Worm (Caenorhabditis elegans): ENCODE data around the gene C35B1.2.

Gene C35B1.2

DNA sequence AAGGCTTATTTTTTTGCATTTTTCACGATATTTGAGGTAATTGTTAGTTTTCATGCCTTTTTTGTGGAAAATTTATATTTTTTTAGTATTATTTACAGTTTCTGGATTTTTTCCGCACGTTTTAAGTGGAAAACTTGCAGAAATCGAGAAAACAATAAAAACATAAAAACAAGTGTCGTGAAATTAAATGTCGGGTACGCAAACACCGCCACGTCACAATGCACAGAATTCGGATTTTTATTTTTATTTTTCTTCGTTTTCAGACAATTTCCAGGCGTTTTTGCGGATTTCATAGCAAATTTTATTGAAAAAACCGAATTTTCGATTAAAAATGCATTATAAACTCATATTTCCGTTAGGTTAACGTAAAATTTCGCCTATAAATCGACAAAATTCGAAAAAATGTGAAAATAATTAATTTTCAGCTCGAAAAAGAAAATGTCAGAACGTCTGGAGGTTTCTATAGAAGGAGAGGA, at the start of gene C35B1.2:
Gene C35B1.2 (plus strand): TSS at position 426 of the 476 bp plus-strand sequence.
- peak; percentile 2 for TF ChIP-seq lin-15B (tag; optimal IDR thresholded peaks at IDR 0.05)
- no peak for TF ChIP-seq zag-1 (tag; optimal IDR thresholded peaks at IDR 0.05)
- peak; percentile 4 for TF ChIP-seq hmg-11 (tag; optimal IDR thresholded peaks at IDR 0.05)
- peak; percentile 14 for TF ChIP-seq nfya-1 (tag; optimal IDR thresholded peaks at IDR 0.05; ENCODE audit: insufficient read depth)

DNA sequence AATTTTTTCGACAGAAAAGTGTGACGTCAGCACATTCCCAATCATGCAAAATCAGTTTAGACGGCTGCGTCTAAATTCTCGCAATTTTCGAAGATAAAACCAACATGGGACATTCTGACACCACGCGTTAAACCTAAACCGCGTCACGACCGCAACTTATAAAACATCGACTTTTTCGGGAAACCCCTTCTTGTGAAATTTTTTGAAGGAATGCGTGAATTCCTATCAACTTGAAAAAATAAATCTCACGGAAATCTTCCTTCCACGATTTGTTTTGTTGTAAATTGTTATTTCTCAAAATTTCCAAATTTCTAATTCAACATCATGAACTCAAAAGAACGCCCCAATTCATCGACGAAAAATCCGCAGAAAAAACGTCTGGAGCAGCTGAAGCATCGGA, 46.0 kb upstream of the C35B1.2 start, which contains the start of gene F35F11.2:
Gene F35F11.2 (plus strand): TSS at position 301 of the 400 bp plus-strand sequence.
- TF ChIP-seq ceh-9 (tag; optimal IDR thresholded peaks at IDR 0.05): no peak
- no peak for TF ChIP-seq hmg-11 (tag; optimal IDR thresholded peaks at IDR 0.05)
- no peak for TF ChIP-seq snpc-4 (tag; optimal IDR thresholded peaks at IDR 0.05)
- TF ChIP-seq mml-1 (tag; optimal IDR thresholded peaks at IDR 0.05): no peak
- TF ChIP-seq mdl-1 (tag; optimal IDR thresholded peaks at IDR 0.05): no peak
- TF ChIP-seq ceh-16 (tag; optimal IDR thresholded peaks at IDR 0.05): no peak
- no peak for TF ChIP-seq nhr-28 (tag; optimal IDR thresholded peaks at IDR 0.05)
- TF ChIP-seq pha-4 (tag; optimal IDR thresholded peaks at IDR 0.05): no peak
- TF ChIP-seq ama-1 (optimal IDR thresholded peaks at IDR 0.05): no peak
- TF ChIP-seq lsy-12 (tag; optimal IDR thresholded peaks at IDR 0.05): no peak
- no peak for TF ChIP-seq ceh-28 (tag; optimal IDR thresholded peaks at IDR 0.05)
- no peak for TF ChIP-seq sea-2 (GFP tag; optimal IDR thresholded peaks at IDR 0.05)
- no peak for TF ChIP-seq nhr-43 (tag; optimal IDR thresholded peaks at IDR 0.05; ENCODE audit: poor library complexity, severe bottlenecking)
- no peak for TF ChIP-seq fkh-2 (tag; optimal IDR thresholded peaks at IDR 0.05)
- no peak for TF ChIP-seq nhr-67 (tag; optimal IDR thresholded peaks at IDR 0.05)
- TF ChIP-seq lin-39 (tag; optimal IDR thresholded peaks at IDR 0.05): no peak
- TF ChIP-seq R02D3.7 (tag; optimal IDR thresholded peaks at IDR 0.05): no peak
- TF ChIP-seq pqm-1 (tag; optimal IDR thresholded peaks at IDR 0.05): no peak

DNA sequence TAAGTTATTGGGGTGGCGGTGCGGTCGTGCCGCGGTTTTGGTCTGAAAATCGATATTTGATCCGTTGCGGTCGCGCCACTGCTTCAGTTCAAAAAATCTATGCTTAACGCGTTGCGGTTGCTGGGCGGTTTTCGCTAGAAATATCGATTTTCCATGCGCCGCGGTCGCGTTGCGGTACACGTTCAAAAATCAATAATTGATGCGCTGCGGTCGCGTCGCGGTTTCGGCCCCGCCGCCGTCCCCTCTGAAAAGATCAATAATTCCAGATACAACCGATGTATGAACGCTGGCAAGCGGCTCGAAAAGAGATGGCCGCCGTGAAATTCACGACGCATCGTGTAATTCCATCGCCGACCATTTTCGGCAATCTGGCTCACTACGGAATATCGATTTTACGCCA, 45.0 kb upstream of the C35B1.2 start:
- TF ChIP-seq nhr-237 (tag; optimal IDR thresholded peaks at IDR 0.05) (no peak), ztf-11 (tag; optimal IDR thresholded peaks at IDR 0.05) (no peak), nhr-77 (tag; optimal IDR thresholded peaks at IDR 0.05) (no peak)

DNA sequence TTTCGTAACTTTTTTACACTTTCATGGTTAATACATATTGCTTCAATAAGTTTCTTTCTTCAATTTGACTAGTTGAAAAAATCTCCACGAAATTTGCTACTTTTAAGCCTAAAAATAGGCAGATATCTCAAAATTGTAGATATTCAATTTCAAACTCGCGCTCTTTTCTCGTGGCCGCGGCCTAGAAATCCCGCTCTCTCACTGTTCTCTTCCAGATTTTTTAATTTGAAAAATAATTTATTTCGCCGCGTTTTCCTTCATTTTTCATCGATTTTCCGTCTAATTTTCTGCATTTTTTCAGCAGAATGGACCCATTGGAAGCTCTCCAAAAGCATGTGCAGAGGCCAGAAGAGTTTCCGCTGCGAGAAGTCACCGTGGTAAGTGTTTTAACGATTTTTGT, 43.7 kb upstream of the C35B1.2 start, which contains the start of gene cdc-73:
Gene cdc-73 (plus strand): TSS at position 302 of the 400 bp plus-strand sequence.
- TF ChIP-seq nhr-23 (tag; optimal IDR thresholded peaks at IDR 0.05) (peak; percentile 10), lin-15B (tag; optimal IDR thresholded peaks at IDR 0.05) (peak; percentile 19), snpc-4 (tag; optimal IDR thresholded peaks at IDR 0.05) (peak; percentile 35), nfya-1 (tag; optimal IDR thresholded peaks at IDR 0.05; ENCODE audit: insufficient read depth) (peak; percentile 35), pha-4 (tag; optimal IDR thresholded peaks at IDR 0.05) (peak; percentile 39), fkh-10 (GFP tag; optimal IDR thresholded peaks at IDR 0.05) (no peak)

DNA sequence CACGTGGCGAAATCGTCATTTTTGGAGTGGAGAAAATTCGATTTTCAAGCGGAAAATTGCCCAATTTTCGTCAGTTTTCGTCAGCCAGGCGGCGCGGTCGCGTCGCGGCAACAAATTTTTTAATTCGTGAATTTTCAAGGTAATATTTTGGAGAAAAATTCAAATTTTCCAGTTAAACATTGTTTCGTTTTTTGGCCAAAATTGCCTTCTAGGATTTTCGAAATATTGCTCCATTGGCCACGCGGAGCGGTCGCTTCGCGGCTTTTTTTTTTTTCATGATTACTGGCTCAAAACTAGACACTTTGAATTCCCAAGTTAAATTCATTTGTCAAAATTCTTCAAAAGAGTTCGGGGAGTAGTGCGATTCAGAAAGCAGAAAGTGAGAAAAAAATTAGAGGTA, 38.4 kb upstream of the C35B1.2 start:
- TF ChIP-seq nhr-43 (tag; optimal IDR thresholded peaks at IDR 0.05; ENCODE audit: poor library complexity, severe bottlenecking) (no peak), pha-4 (tag; optimal IDR thresholded peaks at IDR 0.05) (no peak), egl-5 (tag; optimal IDR thresholded peaks at IDR 0.05) (no peak)

DNA sequence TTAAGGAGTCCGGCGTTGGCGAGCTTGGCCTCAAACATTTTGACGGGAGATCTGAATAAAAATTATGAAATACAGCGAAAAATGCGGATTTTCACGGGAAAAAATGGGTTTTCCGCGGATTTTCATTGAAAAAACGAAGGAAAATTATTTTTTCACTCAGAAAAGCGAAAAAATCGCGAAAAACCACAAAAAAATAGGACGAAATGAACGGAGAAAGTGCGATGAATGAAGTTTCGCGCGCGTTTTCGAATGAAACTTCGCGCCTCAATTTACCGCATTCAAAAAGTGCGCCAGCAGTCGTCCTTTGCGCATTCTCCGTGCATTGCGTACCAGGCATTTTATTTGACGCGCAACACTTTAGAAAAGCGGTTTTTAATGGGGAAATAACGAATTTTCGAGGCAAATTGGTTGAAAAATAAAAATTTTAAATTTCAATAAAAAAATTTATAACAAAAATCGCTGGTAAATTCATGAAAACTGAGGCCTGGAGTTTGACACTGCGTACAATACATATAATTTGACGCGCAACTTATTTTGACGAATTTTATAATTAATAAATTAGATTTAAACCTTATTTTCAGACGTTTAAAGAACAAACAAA, 36.5 kb upstream of the C35B1.2 start, which contains the start of gene pcn-1:
Gene pcn-1 (minus strand): TSS at position 51 of the 601 bp plus-strand sequence.
- TF ChIP-seq unc-62 (GFP tag; optimal IDR thresholded peaks at IDR 0.05) (peak; percentile 22), ceh-82 (tag; optimal IDR thresholded peaks at IDR 0.05) (peak; percentile 65), nhr-76 (tag; optimal IDR thresholded peaks at IDR 0.05) (no peak), nhr-12 (tag; optimal IDR thresholded peaks at IDR 0.05) (no peak), sea-2 (GFP tag; optimal IDR thresholded peaks at IDR 0.05) (no peak), zag-1 (tag; optimal IDR thresholded peaks at IDR 0.05) (no peak), lin-15B (tag; optimal IDR thresholded peaks at IDR 0.05) (peak; percentile 95), fkh-2 (tag; optimal IDR thresholded peaks at IDR 0.05) (no peak), ceh-28 (tag; optimal IDR thresholded peaks at IDR 0.05) (peak; percentile 82), egl-5 (tag; optimal IDR thresholded peaks at IDR 0.05) (peak; percentile 61), nhr-23 (tag; optimal IDR thresholded peaks at IDR 0.05) (peak; percentile 93), R02D3.7 (tag; optimal IDR thresholded peaks at IDR 0.05) (peak; percentile 74), fos-1 (tag; optimal IDR thresholded peaks at IDR 0.05) (peak; percentile 25), nhr-25 (tag; optimal IDR thresholded peaks at IDR 0.05) (peak; percentile 94), daf-12 (tag; optimal IDR thresholded peaks at IDR 0.05) (no peak), ztf-11 (tag; optimal IDR thresholded peaks at IDR 0.05) (no peak), lsy-12 (tag; optimal IDR thresholded peaks at IDR 0.05) (peak; percentile 95), skn-1 (tag; optimal IDR thresholded peaks at IDR 0.05) (peak; percentile 89), ztf-4 (tag; optimal IDR thresholded peaks at IDR 0.05) (peak; percentile 6), nhr-67 (tag; optimal IDR thresholded peaks at IDR 0.05) (no peak), fkh-10 (GFP tag; optimal IDR thresholded peaks at IDR 0.05) (peak; percentile 80), ZK546.5 (tag; optimal IDR thresholded peaks at IDR 0.05) (peak; percentile 56), ceh-9 (tag; optimal IDR thresholded peaks at IDR 0.05) (no peak), mml-1 (tag; optimal IDR thresholded peaks at IDR 0.05) (no peak), lin-39 (tag; optimal IDR thresholded peaks at IDR 0.05) (peak; percentile 80), pha-4 (tag; optimal IDR thresholded peaks at IDR 0.05) (peak; percentile 93), elt-3 (tag; optimal IDR thresholded peaks at IDR 0.05) (peak in 1 of 3 experiments; percentile 35), tbx-2 (tag; optimal IDR thresholded peaks at IDR 0.05) (peak; percentile 94), ceh-16 (tag; optimal IDR thresholded peaks at IDR 0.05) (no peak)
